Worm (Caenorhabditis elegans): ENCODE data around the gene ced-4.

DNA sequence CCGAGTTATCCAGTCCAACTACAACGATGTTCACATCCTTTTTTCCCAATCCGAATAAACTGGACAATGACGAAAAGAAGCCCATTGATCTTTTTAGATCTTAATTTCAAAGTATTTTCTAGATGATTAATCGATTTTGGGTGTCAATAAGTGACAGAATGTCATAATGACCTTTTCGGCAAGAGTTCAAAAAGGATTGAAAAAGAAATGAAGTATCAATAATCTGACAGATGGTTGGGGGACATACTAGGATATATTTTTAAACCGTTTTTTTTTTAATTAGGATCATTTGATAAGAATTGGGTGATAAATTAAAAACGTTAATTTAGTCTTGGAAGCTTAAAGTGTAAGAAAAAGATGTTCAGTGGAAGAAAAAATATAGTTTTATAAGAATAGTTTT is 37.4 kb upstream of the ced-4 start, which contains the start of gene arl-6:
- TF ChIP-seq ceh-45 (GFP tag; IDR thresholded peaks at IDR 0.05) (no peak), fkh-6 (tag; optimal IDR thresholded peaks at IDR 0.05) (no peak), nfya-1 (tag; optimal IDR thresholded peaks at IDR 0.05) (no peak), ceh-31 (tag; optimal IDR thresholded peaks at IDR 0.05) (no peak), ref-2 (tag; optimal IDR thresholded peaks at IDR 0.05) (no peak), nhr-11 (tag; optimal IDR thresholded peaks at IDR 0.05) (no peak), hlh-6 (tag; optimal IDR thresholded peaks at IDR 0.05) (no peak), rnt-1 (tag; optimal IDR thresholded peaks at IDR 0.05) (no peak)

Measured in whole organism, late embryonic.